Worm (Caenorhabditis elegans): ENCODE results near the gene uaf-2.
A peak's percentile ranks its signal among the peaks of the same experiment; 100 is the strongest.

The uaf-2 gene

DNA sequence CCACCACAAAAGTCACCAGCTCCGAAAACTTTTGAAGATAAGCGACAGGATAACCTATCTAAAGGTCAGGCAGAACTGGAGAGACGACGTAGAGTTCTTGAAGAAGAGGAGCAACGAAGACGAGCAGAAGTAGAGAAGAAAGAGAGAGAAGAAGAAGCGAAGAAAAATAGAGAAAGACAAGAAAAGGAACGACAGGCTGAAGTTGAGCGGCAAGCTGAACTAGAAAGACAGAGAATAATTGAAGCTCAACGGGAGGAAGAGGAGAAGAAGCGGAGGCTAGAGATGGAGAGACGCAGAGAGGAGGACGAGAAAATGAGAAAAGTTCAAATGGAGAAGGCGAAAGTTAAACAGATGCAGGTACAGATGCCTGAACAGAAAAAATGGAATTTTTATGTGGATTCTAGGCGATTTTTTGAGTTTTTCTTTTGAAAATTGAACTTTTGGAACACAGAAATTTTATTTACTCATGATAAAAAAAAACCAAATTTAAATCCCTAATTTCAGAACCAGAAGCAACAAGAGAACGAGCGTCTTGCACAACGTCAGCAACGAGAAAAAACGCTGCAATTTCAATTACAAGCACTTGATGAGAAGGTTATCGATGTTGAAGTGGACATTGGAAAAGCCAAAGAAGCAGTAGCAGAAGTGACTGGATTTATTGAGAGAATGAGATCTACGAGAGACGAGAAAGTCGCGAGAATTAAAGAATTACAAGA is 2.6 kb upstream of the uaf-2 start:
- peak; percentile 24 for TF ChIP-seq nfya-1 (tag; optimal IDR thresholded peaks at IDR 0.05; ENCODE audit: insufficient read depth)
- no peak for TF ChIP-seq hmg-11 (tag; optimal IDR thresholded peaks at IDR 0.05)

DNA sequence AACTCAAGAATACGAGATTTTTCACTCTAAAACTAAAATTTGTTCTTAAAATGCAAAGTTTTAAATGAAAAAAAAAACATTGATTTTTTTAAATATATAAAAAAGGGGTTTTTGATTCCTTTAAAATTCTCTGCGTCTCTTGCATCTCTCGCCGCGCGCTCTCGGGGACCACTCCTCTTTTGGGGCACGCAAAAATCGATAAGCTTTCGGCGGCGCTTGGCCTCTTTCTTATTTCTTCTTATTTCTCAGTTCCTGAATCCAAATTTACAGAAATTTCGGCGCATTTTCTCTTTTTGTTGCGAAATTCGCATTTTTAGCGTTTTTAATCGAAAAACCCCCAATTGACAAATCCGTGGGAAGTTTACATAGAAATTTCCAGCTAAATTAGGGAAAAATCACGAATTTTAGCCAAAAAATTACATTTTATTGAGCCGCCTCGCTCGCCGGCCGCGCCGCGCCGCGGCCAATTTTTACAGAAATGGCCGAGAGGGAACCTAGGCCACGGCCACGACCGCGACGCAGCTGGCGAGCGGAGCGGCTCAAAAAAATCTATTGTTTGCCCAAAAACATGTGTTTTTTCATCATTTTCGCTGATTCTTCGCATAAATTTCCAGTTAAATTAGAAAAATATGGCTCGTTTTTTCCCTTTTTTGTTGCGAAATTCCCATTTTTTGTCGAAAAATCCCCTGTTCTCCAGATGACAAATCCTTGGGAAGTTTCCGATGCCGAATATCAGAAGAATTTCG is 593 bp upstream of the uaf-2 start, which contains the start of gene itsn-1:
Gene itsn-1 (plus strand): TSS at position 696 of the 746 bp plus-strand sequence.
- TF ChIP-seq ceh-82 (tag; optimal IDR thresholded peaks at IDR 0.05): no peak
- peak; percentile 22 for TF ChIP-seq hmg-11 (tag; optimal IDR thresholded peaks at IDR 0.05)
- no peak for TF ChIP-seq eor-1 (tag; optimal IDR thresholded peaks at IDR 0.05)
- TF ChIP-seq nfya-1 (tag; optimal IDR thresholded peaks at IDR 0.05; ENCODE audit: insufficient read depth): no peak
- TF ChIP-seq ama-1 (optimal IDR thresholded peaks at IDR 0.05): peak; percentile 19

DNA sequence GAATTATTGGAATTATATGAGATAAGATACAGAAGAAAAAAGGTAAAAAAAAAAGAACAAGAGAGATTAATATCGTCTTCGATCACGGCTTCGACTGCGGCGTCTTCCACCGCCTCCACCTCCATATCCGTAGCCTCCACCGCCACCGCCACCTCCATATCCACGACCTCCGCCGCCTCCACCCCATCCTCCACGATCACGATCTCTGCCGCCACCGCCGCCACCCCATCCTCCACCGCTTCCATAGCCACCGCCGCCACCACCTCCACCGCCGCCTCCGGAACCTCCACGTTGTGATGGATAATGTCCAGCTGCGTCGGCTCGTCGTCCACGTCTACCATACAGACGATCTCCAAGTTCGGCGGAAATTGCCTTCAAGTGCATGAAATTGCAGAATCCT is 1.7 kb downstream of the uaf-2 start:
- TF ChIP-seq nhr-12 (tag; optimal IDR thresholded peaks at IDR 0.05) (no peak), sea-2 (GFP tag; optimal IDR thresholded peaks at IDR 0.05) (no peak), fos-1 (tag; optimal IDR thresholded peaks at IDR 0.05) (no peak), nhr-76 (tag; optimal IDR thresholded peaks at IDR 0.05) (no peak), ztf-4 (tag; optimal IDR thresholded peaks at IDR 0.05) (no peak), elt-3 (tag; optimal IDR thresholded peaks at IDR 0.05) (no peak), daf-12 (tag; optimal IDR thresholded peaks at IDR 0.05) (no peak), ceh-82 (tag; optimal IDR thresholded peaks at IDR 0.05) (no peak), fkh-2 (tag; optimal IDR thresholded peaks at IDR 0.05) (no peak), jun-1 (tag; optimal IDR thresholded peaks at IDR 0.05) (no peak), ZK546.5 (tag; optimal IDR thresholded peaks at IDR 0.05) (no peak), ceh-9 (tag; optimal IDR thresholded peaks at IDR 0.05) (no peak)

DNA sequence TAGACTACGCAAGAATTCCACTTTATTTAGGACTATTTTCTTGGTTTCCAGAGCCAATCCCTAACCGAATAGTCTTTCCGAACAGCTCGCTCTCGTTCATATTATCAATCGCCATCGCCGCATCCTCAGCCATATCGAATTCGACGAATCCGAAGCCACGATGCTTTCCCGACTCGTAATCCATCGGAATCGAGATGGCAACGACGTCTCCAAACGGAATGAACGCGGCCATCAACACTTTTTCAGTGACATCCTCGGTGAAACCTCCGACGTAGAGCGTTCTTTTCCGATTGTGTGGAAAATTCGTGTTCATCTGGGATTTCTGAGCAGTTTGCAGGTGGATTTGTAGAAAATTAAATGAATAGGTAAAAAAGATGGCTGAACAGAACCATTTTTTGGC is 2.2 kb downstream of the uaf-2 start, which contains the start of gene cyn-13:
Gene cyn-13 (minus strand): TSS at position 313 of the 400 bp plus-strand sequence.
- no peak for TF ChIP-seq nhr-76 (tag; optimal IDR thresholded peaks at IDR 0.05)

DNA sequence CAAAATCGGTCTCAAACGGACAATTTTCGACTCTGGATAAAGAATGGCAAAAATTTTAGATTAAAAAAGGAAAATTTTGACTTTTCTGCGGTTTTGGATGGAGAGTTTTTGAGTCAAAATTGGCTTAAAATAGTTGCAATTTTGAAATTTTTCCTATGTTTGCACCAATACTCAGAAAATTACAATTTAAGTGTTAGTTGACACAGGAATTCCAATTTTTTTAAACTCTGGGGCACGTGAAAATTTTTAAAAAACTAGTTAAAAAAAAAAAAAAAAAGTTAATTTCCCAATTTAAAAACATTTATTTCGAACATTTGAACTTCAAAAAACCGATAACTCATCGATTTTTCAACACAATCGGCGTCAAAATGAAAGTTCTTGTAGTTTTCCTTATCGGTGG is 6.8 kb downstream of the uaf-2 start, which contains the start of gene Y116A8C.33:
Gene Y116A8C.33 (plus strand): TSS at position 301 of the 400 bp plus-strand sequence.
- TF ChIP-seq ztf-4 (tag; optimal IDR thresholded peaks at IDR 0.05) (no peak), nhr-76 (tag; optimal IDR thresholded peaks at IDR 0.05) (no peak), elt-1 (tag; optimal IDR thresholded peaks at IDR 0.05) (no peak), egl-27 (tag; optimal IDR thresholded peaks at IDR 0.05) (no peak), snpc-4 (tag; optimal IDR thresholded peaks at IDR 0.05) (no peak)

DNA sequence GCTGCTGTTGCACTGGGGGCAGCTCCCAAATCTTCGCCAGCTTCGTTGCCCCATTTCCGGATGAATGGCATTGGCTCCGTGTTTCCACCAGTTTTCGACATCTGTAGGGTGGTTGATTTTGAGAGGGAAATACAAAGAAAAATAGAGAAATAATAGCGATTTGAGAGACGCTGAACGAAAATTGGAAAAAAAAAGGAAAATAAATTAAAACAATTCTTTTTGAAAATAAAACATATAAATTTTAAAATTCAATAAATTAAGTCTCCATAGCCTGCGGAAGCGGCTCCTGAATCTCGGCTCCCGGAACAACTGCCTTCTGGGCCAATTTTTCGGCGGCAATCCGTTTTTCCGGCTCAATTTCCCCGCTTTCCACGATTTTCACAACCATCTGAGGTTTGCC is 7.7 kb downstream of the uaf-2 start, which contains the start of gene sfa-1:
Gene sfa-1 (minus strand): TSS at position 101 of the 400 bp plus-strand sequence.
- no peak for TF ChIP-seq ceh-16 (tag; optimal IDR thresholded peaks at IDR 0.05)
- no peak for TF ChIP-seq nhr-12 (tag; optimal IDR thresholded peaks at IDR 0.05)
- TF ChIP-seq mml-1 (tag; optimal IDR thresholded peaks at IDR 0.05): no peak
- TF ChIP-seq pqm-1 (tag; optimal IDR thresholded peaks at IDR 0.05): no peak
- TF ChIP-seq jun-1 (tag; optimal IDR thresholded peaks at IDR 0.05): no peak
- TF ChIP-seq fos-1 (tag; optimal IDR thresholded peaks at IDR 0.05): no peak
- TF ChIP-seq sea-2 (GFP tag; optimal IDR thresholded peaks at IDR 0.05): no peak
- no peak for TF ChIP-seq nhr-77 (tag; optimal IDR thresholded peaks at IDR 0.05)
- TF ChIP-seq hmg-11 (tag; optimal IDR thresholded peaks at IDR 0.05): no peak
- no peak for TF ChIP-seq fkh-2 (tag; optimal IDR thresholded peaks at IDR 0.05)
- TF ChIP-seq elt-3 (tag; optimal IDR thresholded peaks at IDR 0.05): no peak
- TF ChIP-seq ztf-4 (tag; optimal IDR thresholded peaks at IDR 0.05): no peak
- TF ChIP-seq ceh-9 (tag; optimal IDR thresholded peaks at IDR 0.05): no peak

- TF ChIP-seq nfya-1 (tag; optimal IDR thresholded peaks at IDR 0.05; ENCODE audit: insufficient read depth): peak; percentile 91
- TF ChIP-seq lin-39 (tag; optimal IDR thresholded peaks at IDR 0.05): no peak
Observed at ce11 chrIV:17109436-17109835, 9.1 kb downstream of the uaf-2 start.

ce11 chrIV:17108805-17109204 is 9.8 kb downstream of the uaf-2 start:
- TF ChIP-seq nfya-1 (tag; optimal IDR thresholded peaks at IDR 0.05; ENCODE audit: insufficient read depth): peak; percentile 87
- no peak for TF ChIP-seq ceh-28 (tag; optimal IDR thresholded peaks at IDR 0.05)
